Worm (Caenorhabditis elegans): ENCODE data around the gene srv-12.

The srv-12 gene

DNA sequence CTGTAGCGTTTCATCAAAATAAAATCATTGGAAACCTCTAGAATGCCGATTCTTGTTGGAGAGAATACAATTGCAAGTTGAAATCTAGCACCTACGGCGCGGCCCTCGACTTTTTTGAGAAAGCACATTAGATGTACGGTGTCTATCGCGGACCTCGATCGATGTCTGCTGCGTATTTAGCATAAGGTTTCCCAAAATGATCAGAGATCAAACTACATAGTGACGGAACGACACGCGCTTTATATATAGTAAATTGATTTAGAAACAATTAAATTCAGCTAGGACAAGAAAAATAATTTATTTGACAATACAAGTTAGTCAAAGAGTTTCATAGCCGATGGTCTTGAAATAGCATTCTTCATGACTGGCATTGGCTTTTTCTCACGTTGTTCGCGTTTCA lies 27.3 kb downstream of the srv-12 start:
- TF ChIP-seq sea-1 (GFP tag; conservative IDR thresholded peaks at IDR 0.05) (no peak), tbx-11 (GFP tag; IDR thresholded peaks at IDR 0.05) (no peak), F13C5.2 (tag; optimal IDR thresholded peaks at IDR 0.05) (no peak), tbx-37 (GFP tag; conservative IDR thresholded peaks at IDR 0.05) (no peak), pes-1 (GFP tag; IDR thresholded peaks at IDR 0.05) (no peak), ama-1 (optimal IDR thresholded peaks at IDR 0.05) (no peak), aly-1 (tag; optimal IDR thresholded peaks at IDR 0.05) (no peak), flt-1 (GFP tag; IDR thresholded peaks at IDR 0.05) (no peak), B0310.2 (tag; optimal IDR thresholded peaks at IDR 0.05) (no peak), hnd-1 (tag; optimal IDR thresholded peaks at IDR 0.05) (no peak), hmbx-1 (tag; optimal IDR thresholded peaks at IDR 0.05) (no peak), tra-4 (tag; optimal IDR thresholded peaks at IDR 0.05) (no peak), hmg-4 (GFP tag; optimal IDR thresholded peaks at IDR 0.05) (no peak), ceh-13 (GFP tag; optimal IDR thresholded peaks at IDR 0.05) (no peak), ceh-36 (tag; optimal IDR thresholded peaks at IDR 0.05) (no peak), scrt-1 (GFP tag; IDR thresholded peaks at IDR 0.05) (no peak)

DNA sequence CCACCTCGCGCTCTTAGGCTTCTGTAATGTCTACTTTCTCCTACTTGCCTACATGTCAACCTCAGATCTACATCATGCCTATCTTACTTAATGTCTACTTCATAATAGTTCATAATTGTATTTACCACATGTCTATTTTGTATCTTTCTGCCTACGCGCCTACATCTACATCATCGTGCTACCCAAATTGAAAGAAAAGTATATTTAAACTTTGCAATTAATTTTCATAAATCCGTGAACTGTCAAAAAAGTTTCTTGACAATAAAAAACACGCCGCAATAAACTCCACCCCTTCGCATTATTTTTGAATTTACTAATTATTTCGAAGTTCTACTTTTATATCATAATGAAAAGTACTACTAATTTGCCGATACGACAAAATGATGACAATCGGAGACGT lies 30.5 kb downstream of the srv-12 start, which contains the start of gene F44D12.8:
TSS of gene F44D12.8 (plus strand) at position 301 of the 400 bp plus-strand sequence.
- no peak for TF ChIP-seq tra-4 (tag; optimal IDR thresholded peaks at IDR 0.05)
- TF ChIP-seq flt-1 (GFP tag; IDR thresholded peaks at IDR 0.05): no peak
- TF ChIP-seq tbx-11 (GFP tag; IDR thresholded peaks at IDR 0.05): no peak
- no peak for TF ChIP-seq scrt-1 (GFP tag; IDR thresholded peaks at IDR 0.05)
- no peak for TF ChIP-seq tbx-37 (GFP tag; conservative IDR thresholded peaks at IDR 0.05)
- no peak for TF ChIP-seq pes-1 (GFP tag; IDR thresholded peaks at IDR 0.05)
- no peak for TF ChIP-seq F13C5.2 (tag; optimal IDR thresholded peaks at IDR 0.05)
- TF ChIP-seq hnd-1 (tag; optimal IDR thresholded peaks at IDR 0.05): no peak
- no peak for TF ChIP-seq hmbx-1 (tag; optimal IDR thresholded peaks at IDR 0.05)
- TF ChIP-seq ama-1 (optimal IDR thresholded peaks at IDR 0.05): no peak
- TF ChIP-seq ets-7 (tag; optimal IDR thresholded peaks at IDR 0.05): no peak
- TF ChIP-seq sea-1 (GFP tag; conservative IDR thresholded peaks at IDR 0.05): no peak
- TF ChIP-seq hmg-4 (GFP tag; optimal IDR thresholded peaks at IDR 0.05): no peak
- no peak for TF ChIP-seq ceh-36 (tag; optimal IDR thresholded peaks at IDR 0.05)
- TF ChIP-seq ceh-13 (GFP tag; optimal IDR thresholded peaks at IDR 0.05): no peak
- TF ChIP-seq B0310.2 (tag; optimal IDR thresholded peaks at IDR 0.05): no peak
- TF ChIP-seq aly-1 (tag; optimal IDR thresholded peaks at IDR 0.05): no peak

ce11 chrIV:10021283-10021682 lies 32.2 kb downstream of the srv-12 start, which contains the start of gene F44D12.19:
Gene F44D12.19, plus strand, starts transcription at chrIV:10021583.
- TF ChIP-seq scrt-1 (GFP tag; IDR thresholded peaks at IDR 0.05): no peak
- no peak for TF ChIP-seq sea-1 (GFP tag; conservative IDR thresholded peaks at IDR 0.05)
- no peak for TF ChIP-seq flt-1 (GFP tag; IDR thresholded peaks at IDR 0.05)
- no peak for TF ChIP-seq tbx-11 (GFP tag; IDR thresholded peaks at IDR 0.05)
- TF ChIP-seq tbx-37 (GFP tag; conservative IDR thresholded peaks at IDR 0.05): no peak
- TF ChIP-seq aly-1 (tag; optimal IDR thresholded peaks at IDR 0.05): no peak
- TF ChIP-seq tra-4 (tag; optimal IDR thresholded peaks at IDR 0.05): no peak
- TF ChIP-seq hmg-4 (GFP tag; optimal IDR thresholded peaks at IDR 0.05): no peak
- no peak for TF ChIP-seq F13C5.2 (tag; optimal IDR thresholded peaks at IDR 0.05)
- TF ChIP-seq ceh-36 (tag; optimal IDR thresholded peaks at IDR 0.05): no peak
- no peak for TF ChIP-seq pes-1 (GFP tag; IDR thresholded peaks at IDR 0.05)

- TF ChIP-seq tbx-11 (GFP tag; IDR thresholded peaks at IDR 0.05) (no peak), tbx-37 (GFP tag; conservative IDR thresholded peaks at IDR 0.05) (no peak), tra-4 (tag; optimal IDR thresholded peaks at IDR 0.05) (no peak), F13C5.2 (tag; optimal IDR thresholded peaks at IDR 0.05) (no peak), aly-1 (tag; optimal IDR thresholded peaks at IDR 0.05) (no peak), scrt-1 (GFP tag; IDR thresholded peaks at IDR 0.05) (no peak), B0310.2 (tag; optimal IDR thresholded peaks at IDR 0.05) (no peak), ets-7 (tag; optimal IDR thresholded peaks at IDR 0.05) (no peak), ceh-36 (tag; optimal IDR thresholded peaks at IDR 0.05) (no peak), flt-1 (GFP tag; IDR thresholded peaks at IDR 0.05) (no peak), pes-1 (GFP tag; IDR thresholded peaks at IDR 0.05) (no peak), hnd-1 (tag; optimal IDR thresholded peaks at IDR 0.05) (no peak), hmbx-1 (tag; optimal IDR thresholded peaks at IDR 0.05) (no peak), ceh-13 (GFP tag; optimal IDR thresholded peaks at IDR 0.05) (no peak), hmg-4 (GFP tag; optimal IDR thresholded peaks at IDR 0.05) (no peak), ama-1 (optimal IDR thresholded peaks at IDR 0.05) (no peak)
Measured at ce11 chrIV:10017633-10018032, 35.8 kb downstream of the srv-12 start, which contains the start of gene F44D12.2. Gene F44D12.2, minus strand, starts transcription at chrIV:10017733.

- TF ChIP-seq pes-1 (GFP tag; IDR thresholded peaks at IDR 0.05): no peak
- no peak for TF ChIP-seq hnd-1 (tag; optimal IDR thresholded peaks at IDR 0.05)
- TF ChIP-seq tbx-11 (GFP tag; IDR thresholded peaks at IDR 0.05): no peak
- no peak for TF ChIP-seq F13C5.2 (tag; optimal IDR thresholded peaks at IDR 0.05)
- no peak for TF ChIP-seq ama-1 (optimal IDR thresholded peaks at IDR 0.05)
- no peak for TF ChIP-seq tbx-37 (GFP tag; conservative IDR thresholded peaks at IDR 0.05)
- no peak for TF ChIP-seq sea-1 (GFP tag; conservative IDR thresholded peaks at IDR 0.05)
- no peak for TF ChIP-seq aly-1 (tag; optimal IDR thresholded peaks at IDR 0.05)
- no peak for TF ChIP-seq flt-1 (GFP tag; IDR thresholded peaks at IDR 0.05)
- no peak for TF ChIP-seq tra-4 (tag; optimal IDR thresholded peaks at IDR 0.05)
- TF ChIP-seq B0310.2 (tag; optimal IDR thresholded peaks at IDR 0.05): no peak
- TF ChIP-seq ets-7 (tag; optimal IDR thresholded peaks at IDR 0.05): no peak
- no peak for TF ChIP-seq hmbx-1 (tag; optimal IDR thresholded peaks at IDR 0.05)
- TF ChIP-seq ceh-36 (tag; optimal IDR thresholded peaks at IDR 0.05): no peak
- TF ChIP-seq ceh-13 (GFP tag; optimal IDR thresholded peaks at IDR 0.05): no peak
Measured at ce11 chrIV:10016977-10017376, 36.5 kb downstream of the srv-12 start, which contains the start of gene ent-7. Gene ent-7, plus strand, starts transcription at chrIV:10017277.

- TF ChIP-seq sea-1 (GFP tag; conservative IDR thresholded peaks at IDR 0.05) (no peak), F13C5.2 (tag; optimal IDR thresholded peaks at IDR 0.05) (no peak), hnd-1 (tag; optimal IDR thresholded peaks at IDR 0.05) (no peak), hmbx-1 (tag; optimal IDR thresholded peaks at IDR 0.05) (no peak)
Measured at ce11 chrIV:10009536-10009935, 43.9 kb downstream of the srv-12 start, which contains the start of gene magu-4. Gene magu-4, plus strand, starts transcription at chrIV:10009753.

DNA sequence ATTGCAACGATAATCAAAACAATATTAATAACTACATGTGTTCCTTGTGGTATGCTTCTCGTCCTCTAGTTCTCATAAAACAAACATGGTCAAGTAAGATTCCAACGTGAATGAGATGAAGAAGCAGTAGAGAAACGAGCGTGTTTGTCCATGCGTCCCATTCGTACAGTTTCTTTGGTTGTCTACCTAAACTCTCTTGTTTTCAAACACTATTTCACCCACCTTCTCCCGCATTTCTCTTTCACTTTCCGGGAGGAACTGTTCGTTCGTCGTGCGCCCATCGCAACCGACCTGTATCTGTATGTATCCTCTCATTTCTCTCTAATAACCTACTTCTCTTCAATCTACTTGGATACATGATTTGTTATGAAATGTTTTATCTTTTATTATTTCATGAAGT lies 45.7 kb downstream of the srv-12 start:
- TF ChIP-seq aly-1 (tag; optimal IDR thresholded peaks at IDR 0.05): no peak

Data from whole organism, early embryonic.